Worm (Caenorhabditis elegans) whole organism, young adult: Measurements from ENCODE around the gene clec-55.

Experiments used
- B0035.1 ChIP-seq: sonication (generic microtip); optimal IDR thresholded peaks from 2 replicates; lab custom pipeline; 2016; ENCODE audit warnings: missing genetic modification characterization, mild to moderate bottlenecking, missing compliant biosample characterization, missing genotype, missing genetic modification reagents
- C17E4.6 ChIP-seq: fragments of 200-800 bp; sonication (Bioruptor generic); IDR thresholded peaks from 2 replicates; pipeline ENCODE4 v1.3.6; 2022; ENCODE audit warnings: missing genetic modification reagents, missing genetic modification characterization, missing compliant biosample characterization
- F33H1.4 ChIP-seq: fragments of 200-800 bp; sonication (Bioruptor generic); IDR thresholded peaks from 2 replicates; pipeline ENCODE4 v1.3.6; 2022; ENCODE audit warnings: missing genetic modification reagents, missing genetic modification characterization, missing compliant biosample characterization
- F49E8.2 ChIP-seq: sonication (generic microtip); optimal IDR thresholded peaks from 3 replicates; lab custom pipeline; 2017; ENCODE audit warnings: missing genetic modification characterization, mild to moderate bottlenecking, missing compliant biosample characterization, antibody characterized with exemption, moderate library complexity; ENCODE audit not compliant: insufficient read depth
- T07F8.4 ChIP-seq: sonication (generic microtip); optimal IDR thresholded peaks from 2 replicates; lab custom pipeline; 2016; ENCODE audit warnings: mild to moderate bottlenecking, missing genetic modification characterization, moderate library complexity, missing compliant biosample characterization
- Y56A3A.18 ChIP-seq: fragments of 200-800 bp; sonication (Bioruptor generic); IDR thresholded peaks from 2 replicates; pipeline ENCODE4 v1.3.6; 2022; ENCODE audit warnings: missing genetic modification reagents, missing genetic modification characterization, missing compliant biosample characterization
- Y67H2A.10 ChIP-seq: fragments of 200-800 bp; sonication (Bioruptor generic); conservative IDR thresholded peaks from 2 replicates; pipeline ENCODE4 v1.3.6; 2022; ENCODE audit warnings: missing genetic modification reagents, missing genetic modification characterization, missing compliant biosample characterization
- attf-6 ChIP-seq: fragments of 200-800 bp; sonication (Bioruptor generic); IDR thresholded peaks from 2 replicates; pipeline ENCODE4 v1.3.6; 2022; ENCODE audit warnings: missing genetic modification reagents, missing genetic modification characterization, missing compliant biosample characterization
- bed-1 ChIP-seq: fragments of 200-800 bp; sonication (Bioruptor generic); IDR thresholded peaks from 2 replicates; pipeline ENCODE4 v1.3.6; 2022; ENCODE audit warnings: missing genetic modification reagents, missing genetic modification characterization, missing compliant biosample characterization
- ceh-27 ChIP-seq: fragments of 200-800 bp; sonication (Bioruptor generic); optimal IDR thresholded peaks from 2 replicates; lab custom pipeline; 2018; ENCODE audit warnings: mild to moderate bottlenecking, missing genetic modification characterization, moderate library complexity, missing compliant biosample characterization
- ceh-79 ChIP-seq: sonication (generic microtip); optimal IDR thresholded peaks from 2 replicates; lab custom pipeline; 2017; ENCODE audit warnings: mild to moderate bottlenecking, missing genetic modification characterization, missing compliant biosample characterization
- die-1 ChIP-seq: sonication (generic microtip); optimal IDR thresholded peaks from 2 replicates; lab custom pipeline; 2016; ENCODE audit warnings: missing genotype, mild to moderate bottlenecking, missing genetic modification characterization, missing compliant biosample characterization
- dpl-1 ChIP-seq: fragments of 150-350 bp; optimal IDR thresholded peaks from 2 replicates; lab custom pipeline; 2014; ENCODE audit warnings: missing biosample characterization, missing genetic modification reagents, missing genetic modification characterization
- him-1 ChIP-seq: sonication (generic microtip); optimal IDR thresholded peaks from 2 replicates; lab custom pipeline; 2016; ENCODE audit warnings: missing genotype, missing genetic modification reagents, missing genetic modification characterization, missing compliant biosample characterization
- hlh-12 ChIP-seq: sonication (generic microtip); optimal IDR thresholded peaks from 2 replicates; lab custom pipeline; 2016; ENCODE audit warnings: missing genetic modification characterization, missing compliant biosample characterization
- hmg-20 ChIP-seq: fragments of 200-800 bp; sonication (Bioruptor generic); IDR thresholded peaks from 2 replicates; pipeline ENCODE4 v1.3.6; 2022; ENCODE audit warnings: missing genetic modification reagents, missing genetic modification characterization, missing compliant biosample characterization
- let-526 ChIP-seq: fragments of 200-800 bp; sonication (Bioruptor generic); IDR thresholded peaks from 2 replicates; pipeline ENCODE4 v1.3.6; 2022; ENCODE audit warnings: missing genetic modification reagents, missing genetic modification characterization, missing compliant biosample characterization
- lin-35 ChIP-seq, 3 experiments: fragments of 150-350 bp in 2 of 3; sonication (generic microtip) in 1 of 3; optimal IDR thresholded peaks; 2 replicates each; lab custom pipeline; 2014 to 2018; ENCODE audit warnings: missing biosample characterization in 3 of 3, missing genetic modification characterization in 3 of 3, missing genetic modification reagents in 3 of 3
- lin-54 ChIP-seq: fragments of 200-800 bp; sonication (Bioruptor generic); optimal IDR thresholded peaks from 2 replicates; lab custom pipeline; 2018; ENCODE audit warnings: mild to moderate bottlenecking, missing genetic modification characterization, missing compliant biosample characterization
- lsl-1 ChIP-seq: fragments of 200-800 bp; sonication (Bioruptor generic); optimal IDR thresholded peaks from 2 replicates; lab custom pipeline; 2018; ENCODE audit warnings: mild to moderate bottlenecking, missing genetic modification characterization, moderate library complexity, missing compliant biosample characterization
- madf-6 ChIP-seq: fragments of 200-800 bp; sonication (Bioruptor generic); IDR thresholded peaks from 2 replicates; pipeline ENCODE4 v1.3.6; 2022; ENCODE audit warnings: missing genetic modification reagents, missing genetic modification characterization, missing compliant biosample characterization
- nhr-120 ChIP-seq: fragments of 200-800 bp; sonication (Bioruptor generic); IDR thresholded peaks from 2 replicates; pipeline ENCODE4 v1.3.6; 2022; ENCODE audit warnings: missing genetic modification characterization, missing compliant biosample characterization
- nhr-179 ChIP-seq: sonication (generic microtip); optimal IDR thresholded peaks from 2 replicates; lab custom pipeline; 2016; ENCODE audit warnings: mild to moderate bottlenecking, missing genetic modification characterization, missing compliant biosample characterization
- pbrm-1 ChIP-seq: fragments of 200-800 bp; sonication (Bioruptor generic); IDR thresholded peaks from 2 replicates; pipeline ENCODE4 v1.3.6; 2022; ENCODE audit warnings: missing genetic modification reagents, missing genetic modification characterization, missing compliant biosample characterization
- rcor-1 ChIP-seq: fragments of 200-800 bp; sonication (Bioruptor generic); IDR thresholded peaks from 2 replicates; pipeline ENCODE4 v1.3.6; 2022; ENCODE audit warnings: missing genetic modification reagents, missing genetic modification characterization, missing compliant biosample characterization
- rec-8 ChIP-seq, 2 experiments: sonication (generic microtip); optimal IDR thresholded peaks; 2 replicates each; lab custom pipeline; 2016; ENCODE audit warnings: mild to moderate bottlenecking in 2 of 2, missing genetic modification characterization in 2 of 2, missing genetic modification reagents in 2 of 2, missing genotype in 2 of 2, missing biosample characterization in 1 of 2, missing compliant biosample characterization in 1 of 2, moderate library complexity in 1 of 2
- repo-1 ChIP-seq: sonication (generic microtip); optimal IDR thresholded peaks from 2 replicates; lab custom pipeline; 2017; ENCODE audit warnings: mild to moderate bottlenecking, missing genetic modification characterization, missing compliant biosample characterization
- sdz-38 ChIP-seq: sonication (generic microtip); optimal IDR thresholded peaks from 2 replicates; lab custom pipeline; 2016; ENCODE audit warnings: missing genotype, missing genetic modification characterization, missing compliant biosample characterization
- sea-2 ChIP-seq: fragments of 200-800 bp; sonication (Bioruptor generic); IDR thresholded peaks from 2 replicates; pipeline ENCODE4 v1.3.6; 2022; ENCODE audit warnings: missing genetic modification characterization, missing compliant biosample characterization
- snpc-1.1 ChIP-seq: sonication (generic microtip); optimal IDR thresholded peaks from 2 replicates; lab custom pipeline; 2017; ENCODE audit warnings: missing genetic modification characterization, mild to moderate bottlenecking, missing compliant biosample characterization, antibody characterized with exemption, moderate library complexity, missing genotype, missing genetic modification reagents; ENCODE audit not compliant: insufficient read depth
- tbx-9 ChIP-seq: sonication (generic microtip); optimal IDR thresholded peaks from 2 replicates; lab custom pipeline; 2016; ENCODE audit warnings: borderline replicate concordance, missing genetic modification characterization, inconsistent platforms, missing compliant biosample characterization
- xnd-1 ChIP-seq: sonication (generic microtip); optimal IDR thresholded peaks from 2 replicates; lab custom pipeline; 2016; ENCODE audit warnings: missing genotype, missing genetic modification reagents, missing genetic modification characterization, missing compliant biosample characterization
- zim-3 ChIP-seq: sonication (generic microtip); optimal IDR thresholded peaks from 2 replicates; lab custom pipeline; 2017; ENCODE audit warnings: mild to moderate bottlenecking, missing genetic modification characterization, moderate library complexity, missing compliant biosample characterization
- ztf-18 ChIP-seq: sonication (generic microtip); optimal IDR thresholded peaks from 2 replicates; lab custom pipeline; 2016; ENCODE audit warnings: missing genotype, mild to moderate bottlenecking, missing genetic modification characterization, missing compliant biosample characterization
- ztf-28 ChIP-seq: fragments of 200-800 bp; sonication (Bioruptor generic); IDR thresholded peaks from 2 replicates; pipeline ENCODE4 v1.3.6; 2022; ENCODE audit warnings: missing genetic modification reagents, missing genetic modification characterization, missing compliant biosample characterization

Gene clec-55

ce11 chrV:14508556-14508955, 29.5 kb downstream of the clec-55 start (continued):
- TF ChIP-seq snpc-1.1 (tag; lab: Kevin White, UChicago) (no peak), lin-35 (GFP tag; optimal IDR thresholded peaks at IDR 0.05; lab: Kevin White, UChicago) (no peak), B0035.1 (tag; lab: Kevin White, UChicago) (no peak), hlh-12 (no peak)

ce11 chrV:14510746-14511145, 31.7 kb downstream of the clec-55 start, which contains the start of gene R02D5.9:
Gene R02D5.9, minus strand, starts transcription at chrV:14511123.
- no peak for TF ChIP-seq pbrm-1
- TF ChIP-seq ztf-28: no peak
- no peak for TF ChIP-seq dpl-1 (GFP tag; lab: Kevin White, UChicago)

ce11 chrV:14518010-14518409, 38.9 kb downstream of the clec-55 start, which contains the start of gene R02D5.6:
Gene R02D5.6, minus strand, starts transcription at chrV:14518110.
- TF ChIP-seq C17E4.6 (GFP tag; lab: Robert Waterston, UW): no peak
- TF ChIP-seq ceh-79 (tag; lab: Kevin White, UChicago): no peak
- no peak for TF ChIP-seq tbx-9 (tag; lab: Kevin White, UChicago)
- TF ChIP-seq bed-1 (GFP tag; lab: Robert Waterston, UW): no peak
- TF ChIP-seq rcor-1 (GFP tag; lab: Robert Waterston, UW): no peak
- no peak for TF ChIP-seq die-1 (tag; lab: Kevin White, UChicago)
- TF ChIP-seq T07F8.4 (tag; lab: Kevin White, UChicago): no peak

- TF ChIP-seq Y56A3A.18 (GFP tag; lab: Robert Waterston, UW) (no peak), lsl-1 (GFP tag; lab: Kevin White, UChicago) (no peak), sdz-38 (tag; lab: Kevin White, UChicago) (no peak), nhr-120 (no peak), ztf-18 (tag; lab: Kevin White, UChicago) (no peak), T07F8.4 (tag; lab: Kevin White, UChicago) (no peak), him-1 (tag; lab: Kevin White, UChicago) (no peak), rec-8 (tag; optimal IDR thresholded peaks at IDR 0.05; lab: Kevin White, UChicago) (no peak)
Observed at ce11 chrV:14519268-14519667, 40.2 kb downstream of the clec-55 start, which contains the start of gene R02D5.8. Gene R02D5.8, minus strand, starts transcription at chrV:14519368.

- TF ChIP-seq lin-54 (no peak), lin-35 (GFP tag; optimal IDR thresholded peaks at IDR 0.05; lab: Kevin White, UChicago) (no peak), attf-6 (GFP tag; lab: Robert Waterston, UW) (no peak), let-526 (GFP tag; lab: Robert Waterston, UW) (no peak), zim-3 (no peak), ceh-27 (no peak), snpc-1.1 (tag; lab: Kevin White, UChicago) (no peak), tbx-9 (tag; lab: Kevin White, UChicago) (no peak), nhr-179 (tag; lab: Kevin White, UChicago) (no peak), Y67H2A.10 (GFP tag; lab: Robert Waterston, UW) (no peak), hmg-20 (GFP tag; lab: Robert Waterston, UW) (no peak), repo-1 (no peak), madf-6 (GFP tag; lab: Robert Waterston, UW) (no peak), sea-2 (GFP tag; lab: Robert Waterston, UW) (no peak), F33H1.4 (GFP tag; lab: Robert Waterston, UW) (no peak), F49E8.2 (no peak), xnd-1 (tag; lab: Kevin White, UChicago) (no peak), ztf-18 (tag; lab: Kevin White, UChicago) (no peak)
Observed at ce11 chrV:14521000-14521399, 41.9 kb downstream of the clec-55 start, which contains the start of gene C53A5.17. Gene C53A5.17, minus strand, starts transcription at chrV:14521100.
